Fruit fly (Drosophila melanogaster): Measurements from ENCODE around the gene CG14406.

dm6 chrX:14909658-14910378, 827 bp downstream of the CG14406 start, which contains the start of gene fiz:
- TF ChIP-seq usp (GFP tag; optimal IDR thresholded peaks at IDR 0.05) (no peak), Dll (optimal IDR thresholded peaks at IDR 0.05) (no peak), pan (optimal IDR thresholded peaks at IDR 0.05) (no peak), EcR (GFP tag; optimal IDR thresholded peaks at IDR 0.05) (no peak), CG8478 (optimal IDR thresholded peaks at IDR 0.05) (no peak)

Measured in whole organism.